Worm (Caenorhabditis elegans) whole organism, L1 larva: ENCODE results near the gene mtch-1.
A peak's percentile ranks its signal among the peaks of the same experiment; 100 is the strongest.

Experiments
- C16A3.4 ChIP-seq: fragments of 150-350 bp; optimal IDR thresholded peaks from 2 replicates; lab custom pipeline; 2014; ENCODE audit warnings: missing biosample characterization, missing genetic modification characterization
- F16B12.6 ChIP-seq: fragments of 150-350 bp; optimal IDR thresholded peaks from 2 replicates; lab custom pipeline; 2014; ENCODE audit warnings: missing biosample characterization, missing genetic modification characterization
- Y116A8C.19 ChIP-seq: sonication (generic microtip); optimal IDR thresholded peaks from 2 replicates; lab custom pipeline; 2016; ENCODE audit warnings: missing compliant biosample characterization, missing genetic modification characterization, borderline replicate concordance
- aly-2 ChIP-seq: fragments of 150-350 bp; optimal IDR thresholded peaks from 2 replicates; lab custom pipeline; 2014; ENCODE audit warnings: missing biosample characterization, missing genetic modification characterization
- blmp-1 ChIP-seq: fragments of 150-350 bp; optimal IDR thresholded peaks from 2 replicates; lab custom pipeline; 2014; ENCODE audit warnings: missing biosample characterization, missing genetic modification characterization
- ceh-82 ChIP-seq, 3 experiments: fragments of 150-350 bp in 1 of 3; sonication (generic microtip) in 2 of 3; optimal IDR thresholded peaks; 2 replicates each; lab custom pipeline; 2014 to 2017; ENCODE audit warnings: missing biosample characterization in 3 of 3, missing genetic modification characterization in 3 of 3
- dsc-1 ChIP-seq: sonication (generic microtip); optimal IDR thresholded peaks from 2 replicates; lab custom pipeline; 2016; ENCODE audit warnings: mild to moderate bottlenecking, missing genetic modification characterization, missing compliant biosample characterization
- efl-1 ChIP-seq, 4 experiments: fragments of 150-350 bp; optimal IDR thresholded peaks in 3 of 4; peaks in 1 of 4; 1 replicate in 1 of 4; 2 replicates in 3 of 4; lab custom pipeline; 2014; ENCODE audit warnings: missing biosample characterization in 2 of 4, missing genetic modification characterization in 2 of 4, missing genetic modification reagents in 2 of 4
- egl-27 ChIP-seq, 2 experiments: fragments of 150-350 bp in 1 of 2; sonication (generic microtip); optimal IDR thresholded peaks; 3 replicates each; lab custom pipeline; 2017 to 2018; ENCODE audit warnings: missing biosample characterization in 2 of 2, missing genetic modification characterization in 2 of 2, missing genetic modification reagents in 2 of 2
- ets-5 ChIP-seq: fragments of 200-800 bp; sonication (Bioruptor generic); IDR thresholded peaks from 2 replicates; pipeline ENCODE4 v1.3.6; 2022; ENCODE audit warnings: missing genetic modification characterization, missing compliant biosample characterization
- fkh-10 ChIP-seq: sonication (generic microtip); optimal IDR thresholded peaks from 2 replicates; lab custom pipeline; 2017; ENCODE audit warnings: missing biosample characterization, missing genetic modification reagents, missing genetic modification characterization
- grh-1 ChIP-seq: fragments of 200-800 bp; sonication (Bioruptor generic); IDR thresholded peaks from 2 replicates; pipeline ENCODE4 v1.3.6; 2022; ENCODE audit warnings: missing genetic modification reagents, missing genetic modification characterization, missing compliant biosample characterization
- hlh-4 ChIP-seq: sonication (generic microtip); optimal IDR thresholded peaks from 2 replicates; lab custom pipeline; 2016; ENCODE audit warnings: mild to moderate bottlenecking, missing genetic modification characterization, missing compliant biosample characterization
- hpl-2 ChIP-seq: fragments of 150-350 bp; optimal IDR thresholded peaks from 2 replicates; lab custom pipeline; 2014; ENCODE audit warnings: missing biosample characterization, missing genetic modification reagents, missing genetic modification characterization
- lin-14 ChIP-seq: fragments of 200-800 bp; sonication (Bioruptor generic); optimal IDR thresholded peaks from 2 replicates; lab custom pipeline; 2018; ENCODE audit warnings: mild to moderate bottlenecking, missing genetic modification characterization, moderate library complexity, missing compliant biosample characterization
- lin-15B ChIP-seq: fragments of 150-350 bp; sonication (generic microtip); optimal IDR thresholded peaks from 3 replicates; lab custom pipeline; 2014; ENCODE audit warnings: missing biosample characterization, missing genetic modification characterization
- lin-35 ChIP-seq, 2 experiments: fragments of 150-350 bp; optimal IDR thresholded peaks; 2 replicates each; lab custom pipeline; 2014; ENCODE audit warnings: missing biosample characterization in 2 of 2, missing genetic modification characterization in 2 of 2, missing genetic modification reagents in 2 of 2
- mab-9 ChIP-seq: fragments of 200-800 bp; sonication (Bioruptor generic); IDR thresholded peaks from 2 replicates; pipeline ENCODE4 v1.3.6; 2022; ENCODE audit warnings: missing genetic modification reagents, missing genetic modification characterization, missing compliant biosample characterization
- mdl-1 ChIP-seq, 2 experiments: fragments of 150-350 bp; optimal IDR thresholded peaks; 2 replicates each; lab custom pipeline; 2014 to 2017; ENCODE audit warnings: missing biosample characterization in 2 of 2, missing genetic modification characterization in 2 of 2, inconsistent platforms in 1 of 2
- mep-1 ChIP-seq: fragments of 150-350 bp; optimal IDR thresholded peaks from 2 replicates; lab custom pipeline; 2014; ENCODE audit warnings: missing biosample characterization, missing genetic modification characterization
- nhr-11 ChIP-seq: fragments of 150-350 bp; optimal IDR thresholded peaks from 2 replicates; lab custom pipeline; 2014; ENCODE audit warnings: missing biosample characterization, missing genetic modification characterization
- nhr-47 ChIP-seq: sonication (generic microtip); optimal IDR thresholded peaks from 2 replicates; lab custom pipeline; 2016; ENCODE audit warnings: mild to moderate bottlenecking, missing genetic modification characterization, moderate library complexity, missing compliant biosample characterization
- nhr-84 ChIP-seq: sonication (generic microtip); optimal IDR thresholded peaks from 2 replicates; lab custom pipeline; 2017; ENCODE audit warnings: missing biosample characterization, missing genetic modification characterization
- snu-23 ChIP-seq: sonication (generic microtip); optimal IDR thresholded peaks from 2 replicates; lab custom pipeline; 2016; ENCODE audit warnings: missing genetic modification characterization, missing compliant biosample characterization
- sox-4 ChIP-seq: sonication (generic microtip); optimal IDR thresholded peaks from 2 replicates; lab custom pipeline; 2016; ENCODE audit warnings: missing genetic modification characterization, missing compliant biosample characterization
- sptf-1 ChIP-seq: fragments of 150-350 bp; optimal IDR thresholded peaks from 2 replicates; lab custom pipeline; 2014; ENCODE audit warnings: missing biosample characterization, missing genetic modification characterization
- unc-30 ChIP-seq: sonication (generic microtip); optimal IDR thresholded peaks from 2 replicates; lab custom pipeline; 2017; ENCODE audit warnings: missing biosample characterization, missing genetic modification characterization
- unc-86 ChIP-seq: sonication (generic microtip); optimal IDR thresholded peaks from 2 replicates; lab custom pipeline; 2016; ENCODE audit warnings: missing genetic modification characterization, missing compliant biosample characterization
- xbp-1 ChIP-seq: sonication (generic microtip); optimal IDR thresholded peaks from 2 replicates; lab custom pipeline; 2016; ENCODE audit warnings: missing genetic modification characterization, missing compliant biosample characterization
- zip-4 ChIP-seq: fragments of 200-800 bp; sonication (Bioruptor generic); optimal IDR thresholded peaks from 2 replicates; lab custom pipeline; 2018; ENCODE audit warnings: mild to moderate bottlenecking, missing genetic modification characterization, moderate library complexity, missing compliant biosample characterization
- ztf-11 ChIP-seq, 2 experiments: sonication (generic microtip); optimal IDR thresholded peaks; 2 replicates each; lab custom pipeline; 2016 to 2017; ENCODE audit warnings: missing genetic modification characterization in 2 of 2, missing biosample characterization in 1 of 2, missing compliant biosample characterization in 1 of 2
- ztf-4 ChIP-seq: fragments of 150-350 bp; optimal IDR thresholded peaks from 2 replicates; lab custom pipeline; 2014; ENCODE audit warnings: missing biosample characterization, missing genetic modification characterization

mtch-1 gene

ce11 chrII:7356326-7356725 lies 17.6 kb downstream of the mtch-1 start, which contains the start of gene haf-2:
haf-2 (minus strand) TSS chrII:7356426.
- TF ChIP-seq aly-2 (tag; lab: Kevin White, UChicago) (no peak), hlh-4 (no peak), sptf-1 (tag; lab: Kevin White, UChicago) (no peak), unc-30 (no peak), F16B12.6 (no peak), ets-5 (GFP tag; lab: Robert Waterston, UW) (no peak), unc-86 (no peak), mdl-1 (tag; optimal IDR thresholded peaks at IDR 0.05; lab: Kevin White, UChicago) (no peak), sox-4 (no peak), ztf-11 (tag; optimal IDR thresholded peaks at IDR 0.05; lab: Kevin White, UChicago) (no peak), nhr-11 (tag; lab: Kevin White, UChicago) (no peak), lin-35 (GFP tag; optimal IDR thresholded peaks at IDR 0.05; lab: Kevin White, UChicago) (no peak), egl-27 (tag; optimal IDR thresholded peaks at IDR 0.05; lab: Kevin White, UChicago) (no peak), grh-1 (GFP tag; lab: Robert Waterston, UW) (no peak)

DNA sequence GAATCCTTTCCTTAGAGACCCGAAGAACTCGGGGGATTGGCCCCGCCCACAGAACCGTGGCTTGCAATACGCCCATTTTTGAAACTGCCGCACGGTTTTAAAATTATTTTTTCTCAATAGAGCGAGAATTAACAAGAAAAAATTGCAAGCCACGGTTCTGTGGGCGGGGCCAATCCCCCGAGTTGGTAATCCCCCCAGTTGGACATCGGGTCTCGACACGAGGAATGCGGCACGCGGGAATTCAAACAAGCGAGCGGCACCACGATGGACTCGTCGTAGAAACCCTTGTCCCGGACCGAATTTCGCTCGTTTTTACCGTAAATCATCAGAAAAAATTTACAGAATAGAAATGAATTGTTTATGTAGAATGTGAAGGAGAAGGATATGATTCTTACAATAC lies 20.9 kb downstream of the mtch-1 start:
- peak in 1 of 2 experiments; percentile 2 for TF ChIP-seq efl-1 (optimal IDR thresholded peaks at IDR 0.05; lab: Kevin White, UChicago)
- peak in 1 of 2 experiments; percentile 20 for TF ChIP-seq efl-1 (GFP tag; optimal IDR thresholded peaks at IDR 0.05 in 1 of 2; lab: Kevin White, UChicago)
- TF ChIP-seq nhr-84 (tag; lab: Kevin White, UChicago): no peak

ce11 chrII:7352507-7352906 lies 21.5 kb downstream of the mtch-1 start, which contains the start of gene hsp-4:
hsp-4 (minus strand) TSS chrII:7352645.
- no peak for TF ChIP-seq grh-1 (GFP tag; lab: Robert Waterston, UW)
- no peak for TF ChIP-seq snu-23 (GFP tag; lab: Kevin White, UChicago)
- peak; percentile 100 for TF ChIP-seq xbp-1
- TF ChIP-seq nhr-47 (tag; lab: Kevin White, UChicago): no peak
- TF ChIP-seq blmp-1: peak; percentile 79
- no peak for TF ChIP-seq ceh-82 (tag; optimal IDR thresholded peaks at IDR 0.05; lab: Kevin White, UChicago)
- TF ChIP-seq C16A3.4 (tag; lab: Kevin White, UChicago): no peak
- TF ChIP-seq lin-14: peak; percentile 23
- TF ChIP-seq mep-1 (tag; lab: Kevin White, UChicago): peak; percentile 24
- no peak for TF ChIP-seq ztf-4 (tag; lab: Kevin White, UChicago)

ce11 chrII:7348063-7348462 lies 25.9 kb downstream of the mtch-1 start:
- no peak for TF ChIP-seq unc-30
- no peak for TF ChIP-seq Y116A8C.19 (tag; lab: Kevin White, UChicago)
- no peak for TF ChIP-seq snu-23 (GFP tag; lab: Kevin White, UChicago)
- no peak for TF ChIP-seq hpl-2 (GFP tag; lab: Kevin White, UChicago)
- no peak for TF ChIP-seq efl-1 (optimal IDR thresholded peaks at IDR 0.05; lab: Kevin White, UChicago)
- peak in 1 of 2 experiments; percentile 80 for TF ChIP-seq efl-1 (GFP tag; optimal IDR thresholded peaks at IDR 0.05 in 1 of 2; lab: Kevin White, UChicago)

ce11 chrII:7345858-7346257 lies 28.1 kb downstream of the mtch-1 start:
- TF ChIP-seq lin-15B (tag; lab: Kevin White, UChicago) (no peak), nhr-11 (tag; lab: Kevin White, UChicago) (no peak), dsc-1 (tag; lab: Kevin White, UChicago) (peak; percentile 22), sptf-1 (tag; lab: Kevin White, UChicago) (no peak), zip-4 (GFP tag; lab: Kevin White, UChicago) (peak; percentile 9), nhr-84 (tag; lab: Kevin White, UChicago) (peak; percentile 34), sox-4 (no peak), fkh-10 (GFP tag; lab: Kevin White, UChicago) (no peak), unc-30 (no peak), mab-9 (GFP tag; lab: Robert Waterston, UW) (no peak)
